Fruit fly (Drosophila melanogaster): ENCODE results near the gene CG13727.

CG13727 gene

DNA sequence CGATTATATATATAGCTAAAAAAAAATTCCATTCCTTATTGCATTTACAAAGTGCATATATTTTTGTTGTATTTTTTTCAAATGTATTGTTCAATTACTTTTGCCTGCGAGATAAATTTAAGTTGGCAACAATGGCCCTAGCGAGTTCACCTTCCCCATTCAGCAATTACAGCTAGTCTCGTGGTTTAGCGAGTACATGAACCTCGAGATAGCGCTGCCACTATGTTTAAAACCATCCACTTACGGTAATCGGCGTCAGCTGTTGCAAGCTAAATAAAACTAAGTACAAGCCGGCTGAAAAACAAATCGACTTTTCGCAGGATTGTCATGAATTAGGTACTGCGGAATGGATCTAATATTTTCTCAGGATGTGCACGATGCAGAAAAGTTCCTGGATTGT is 11.7 kb upstream of the CG13727 start (continued):
- TF ChIP-seq CG9797 (GFP tag; optimal IDR thresholded peaks at IDR 0.05) (peak; percentile 42), ewg (GFP tag; optimal IDR thresholded peaks at IDR 0.05) (no peak), CG17912 (GFP tag; optimal IDR thresholded peaks at IDR 0.05) (peak; percentile 34), Hsf (GFP tag; optimal IDR thresholded peaks at IDR 0.05) (peak; percentile 15), abd-A (tag; optimal IDR thresholded peaks at IDR 0.05) (peak; percentile 63), CG14710 (tag; optimal IDR thresholded peaks at IDR 0.05) (peak; percentile 55), Opbp (GFP tag; IDR thresholded peaks at IDR 0.05; ENCODE audit: partially characterized antibody) (peak; percentile 25; the same call in 2 of the 3 replicates), Lim3 (GFP tag; IDR thresholded peaks at IDR 0.05) (no peak), CG8924 (tag; optimal IDR thresholded peaks at IDR 0.05) (peak; percentile 64), Hmx (GFP tag; optimal IDR thresholded peaks at IDR 0.05) (no peak), CG10366 (GFP tag; IDR thresholded peaks at IDR 0.05) (no peak), trem (tag; optimal IDR thresholded peaks at IDR 0.05) (peak; percentile 95), CG33213 (GFP tag; optimal IDR thresholded peaks at IDR 0.05) (peak; percentile 41), CG1602 (GFP tag; optimal IDR thresholded peaks at IDR 0.05) (no peak), CG9876 (GFP tag; optimal IDR thresholded peaks at IDR 0.05) (no peak), Max (GFP tag; optimal IDR thresholded peaks at IDR 0.05) (peak; percentile 23), NFAT (GFP tag; IDR thresholded peaks at IDR 0.05) (no peak), Doc2 (GFP tag; IDR thresholded peaks at IDR 0.05) (no peak), stwl (tag; optimal IDR thresholded peaks at IDR 0.05) (peak; percentile 95), Hr51 (GFP tag; optimal IDR thresholded peaks at IDR 0.05) (no peak), CG2116 (GFP tag; optimal IDR thresholded peaks at IDR 0.05) (peak; percentile 49), CG12744 (GFP tag; optimal IDR thresholded peaks at IDR 0.05) (no peak), HmgD (GFP tag; optimal IDR thresholded peaks at IDR 0.05) (peak; percentile 63), D19A (tag; optimal IDR thresholded peaks at IDR 0.05) (peak; percentile 5), Mes4 (GFP tag; optimal IDR thresholded peaks at IDR 0.05) (no peak), CG8290 (GFP tag; optimal IDR thresholded peaks at IDR 0.05) (peak; percentile 51), CG8290 (tag; optimal IDR thresholded peaks at IDR 0.05) (peak in 1 of 2 experiments; percentile 78), Scr (GFP tag; IDR thresholded peaks at IDR 0.05; ENCODE audit: partially characterized antibody) (peak; percentile 45), CG12155 (GFP tag; optimal IDR thresholded peaks at IDR 0.05) (peak; percentile 30), CG15601 (tag; optimal IDR thresholded peaks at IDR 0.05) (peak; percentile 52)

DNA sequence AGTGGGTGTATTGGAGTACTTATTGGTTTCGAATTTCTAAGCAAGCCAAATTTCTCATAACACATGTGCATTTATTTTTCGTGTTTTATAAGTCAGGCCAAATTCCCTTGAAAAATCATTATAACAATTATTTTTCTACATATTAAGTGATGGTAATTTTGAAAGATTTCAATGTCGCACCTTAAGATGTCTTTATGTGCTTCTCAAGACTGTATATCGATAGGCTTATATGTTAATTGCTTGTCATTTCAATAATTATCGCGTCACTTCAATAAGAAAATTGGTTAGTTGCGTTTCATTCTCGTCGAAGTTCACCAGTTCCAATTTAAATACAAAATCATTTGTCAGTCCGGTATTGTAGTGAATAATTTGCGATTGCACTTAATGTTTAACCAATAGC is 10.4 kb upstream of the CG13727 start, which contains the start of gene CG7692:
TSS of gene CG7692 (plus strand) at position 301 of the 400 bp plus-strand sequence.
- TF ChIP-seq stwl (tag; optimal IDR thresholded peaks at IDR 0.05) (peak; percentile 23), vvl (GFP tag; IDR thresholded peaks at IDR 0.05) (peak; percentile 33; the same call in 1 of the 2 replicates), CG1792 (GFP tag; optimal IDR thresholded peaks at IDR 0.05) (no peak), chn (GFP tag; optimal IDR thresholded peaks at IDR 0.05) (no peak), Sry-δ (GFP tag; optimal IDR thresholded peaks at IDR 0.05) (peak; percentile 16)

DNA sequence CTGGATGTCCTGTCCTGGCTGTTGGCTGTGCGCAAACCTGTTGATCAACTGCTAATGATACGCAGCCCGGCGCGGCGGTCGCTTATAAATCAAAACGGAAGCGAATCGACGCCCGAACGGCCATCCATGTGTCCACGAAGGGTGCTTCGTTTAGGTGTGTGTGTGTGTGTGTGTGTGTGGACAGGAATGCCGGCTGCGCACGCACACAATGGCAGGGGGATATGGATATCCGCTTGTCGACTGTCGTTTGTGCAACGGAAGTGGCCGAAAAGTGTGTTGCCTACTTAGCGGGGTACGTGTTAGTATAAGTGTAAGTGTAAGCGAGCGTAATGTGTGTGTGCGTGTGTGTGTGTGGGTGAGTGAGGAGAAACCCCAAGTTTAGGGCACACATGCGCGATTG is 8.5 kb upstream of the CG13727 start, which contains the start of gene Mip:
TSS of gene Mip (minus strand) at position 63 of the 400 bp plus-strand sequence.
- TF ChIP-seq CG6175 (GFP tag; IDR thresholded peaks at IDR 0.05) = no peak
- TF ChIP-seq zen (tag; optimal IDR thresholded peaks at IDR 0.05) = peak; percentile 8
- no peak for TF ChIP-seq fd96Cb (tag; optimal IDR thresholded peaks at IDR 0.05)
- peak; percentile 55 for TF ChIP-seq scrt (GFP tag; optimal IDR thresholded peaks at IDR 0.05)
- no peak for TF ChIP-seq CG2120 (GFP tag; optimal IDR thresholded peaks at IDR 0.05)
- TF ChIP-seq Dll (GFP tag; IDR thresholded peaks at IDR 0.05; ENCODE audit: partially characterized antibody) = no peak
- TF ChIP-seq ewg (GFP tag; optimal IDR thresholded peaks at IDR 0.05) = peak; percentile 67
- TF ChIP-seq Deaf1 (tag; optimal IDR thresholded peaks at IDR 0.05) = peak; percentile 83
- 0 out of 2 replicates have a peak, but pooled peaks have one; percentile 8 for TF ChIP-seq CG3847 (GFP tag; IDR thresholded peaks at IDR 0.05)
- TF ChIP-seq CG10959 (GFP tag; IDR thresholded peaks at IDR 0.05) = 0 out of 2 replicates have a peak, but pooled peaks have one; percentile 17
- no peak for TF ChIP-seq CG30431 (GFP tag; optimal IDR thresholded peaks at IDR 0.05)
- no peak for TF ChIP-seq CG12659 (GFP tag; optimal IDR thresholded peaks at IDR 0.05)
- no peak for TF ChIP-seq grau (tag; optimal IDR thresholded peaks at IDR 0.05)
- no peak for TF ChIP-seq HLHmδ (GFP tag; optimal IDR thresholded peaks at IDR 0.05)
- peak in 1 of 2 experiments; percentile 13 for TF ChIP-seq Dfd (GFP tag; optimal IDR thresholded peaks at IDR 0.05)
- TF ChIP-seq B-H2 (GFP tag; optimal IDR thresholded peaks at IDR 0.05) = no peak
- TF ChIP-seq Ets97D (GFP tag; optimal IDR thresholded peaks at IDR 0.05) = peak; percentile 12
- TF ChIP-seq usp (GFP tag; optimal IDR thresholded peaks at IDR 0.05) = no peak

Data from whole organism, embryonic.